Fruit fly (Drosophila melanogaster): ENCODE results near the gene prg.

Gene prg

DNA sequence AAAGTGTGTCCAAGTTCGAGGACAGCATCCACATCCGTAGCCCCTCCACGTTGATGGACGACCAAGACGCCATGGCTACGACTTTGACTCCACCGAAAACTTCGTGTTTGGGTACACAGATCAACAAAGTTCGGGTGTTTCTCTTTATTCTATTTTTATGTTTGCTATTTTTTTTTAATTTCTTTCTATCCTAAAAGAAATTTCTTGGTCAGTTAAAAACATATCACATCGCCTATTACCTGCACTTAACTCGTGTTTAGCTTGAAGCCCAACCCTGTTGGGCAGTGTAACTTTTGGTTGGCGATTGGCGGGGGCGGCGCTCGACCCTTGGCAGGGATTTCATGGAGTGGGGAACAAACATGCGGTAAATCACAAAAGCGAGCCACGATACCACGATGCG, 9.2 kb downstream of the prg start (continued):
- TF ChIP-seq net (GFP tag; optimal IDR thresholded peaks at IDR 0.05) (peak; percentile 79), CG10631 (GFP tag; optimal IDR thresholded peaks at IDR 0.05) (peak; percentile 63), CG3919 (GFP tag; optimal IDR thresholded peaks at IDR 0.05) (peak; percentile 77), ss (GFP tag; optimal IDR thresholded peaks at IDR 0.05) (peak; percentile 81 to 82), CG34406 (GFP tag; optimal IDR thresholded peaks at IDR 0.05) (peak; percentile 71), CG15336 (GFP tag; IDR thresholded peaks at IDR 0.05) (peak; percentile 72), CG8119 (GFP tag; IDR thresholded peaks at IDR 0.05) (peak; percentile 71; the same call in 2 of the 3 replicates), Eip93F (GFP tag; optimal IDR thresholded peaks at IDR 0.05) (peak; percentile 34), CG6163 (GFP tag; IDR thresholded peaks at IDR 0.05) (peak; percentile 75; the same call in 2 of the 3 replicates), CG11762 (GFP tag; optimal IDR thresholded peaks at IDR 0.05; ENCODE audit: insufficient read depth) (peak; percentile 50), Eip78C (GFP tag) (peak; percentile 94), esn (GFP tag; optimal IDR thresholded peaks at IDR 0.05) (peak; percentile 84), achi (GFP tag; optimal IDR thresholded peaks at IDR 0.05) (peak; percentile 68), OdsH (GFP tag; optimal IDR thresholded peaks at IDR 0.05) (peak; percentile 66), Blimp-1 (GFP tag; optimal IDR thresholded peaks at IDR 0.05) (peak; percentile 58), cyc (GFP tag; optimal IDR thresholded peaks at IDR 0.05) (peak; percentile 74), Hr38 (GFP tag; optimal IDR thresholded peaks at IDR 0.05) (no peak), CG6792 (GFP tag; optimal IDR thresholded peaks at IDR 0.05) (peak; percentile 74), CG4318 (GFP tag; optimal IDR thresholded peaks at IDR 0.05) (no peak), vri (GFP tag; optimal IDR thresholded peaks at IDR 0.05) (peak; percentile 61), Hr4 (GFP tag; optimal IDR thresholded peaks at IDR 0.05) (peak; percentile 51)

DNA sequence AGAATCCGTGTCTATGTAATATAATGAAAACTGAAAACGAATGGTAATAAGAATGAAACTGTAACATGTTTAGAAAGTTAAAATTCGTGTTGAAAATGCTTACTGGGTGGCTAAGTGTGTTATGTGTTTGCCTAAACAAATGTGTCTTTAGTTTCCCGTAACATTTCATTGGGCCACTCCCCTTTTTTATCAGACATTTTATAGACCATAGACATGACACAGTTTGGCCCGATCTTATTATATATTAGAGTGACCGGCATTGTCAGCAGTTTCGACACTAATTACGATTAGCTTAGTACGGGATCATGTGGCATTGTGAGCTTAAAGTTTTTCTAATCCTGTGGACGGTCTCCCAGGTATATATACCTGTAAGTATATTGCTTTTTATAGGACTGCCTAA, 12.8 kb downstream of the prg start, which contains the start of gene CheA29a:
CheA29a (plus strand) TSS at position 301 of the 400 bp plus-strand sequence.
- TF ChIP-seq achi (GFP tag; optimal IDR thresholded peaks at IDR 0.05) (no peak), eg (GFP tag; IDR thresholded peaks at IDR 0.05) (no peak), CG3032 (tag; optimal IDR thresholded peaks at IDR 0.05) (no peak)

DNA sequence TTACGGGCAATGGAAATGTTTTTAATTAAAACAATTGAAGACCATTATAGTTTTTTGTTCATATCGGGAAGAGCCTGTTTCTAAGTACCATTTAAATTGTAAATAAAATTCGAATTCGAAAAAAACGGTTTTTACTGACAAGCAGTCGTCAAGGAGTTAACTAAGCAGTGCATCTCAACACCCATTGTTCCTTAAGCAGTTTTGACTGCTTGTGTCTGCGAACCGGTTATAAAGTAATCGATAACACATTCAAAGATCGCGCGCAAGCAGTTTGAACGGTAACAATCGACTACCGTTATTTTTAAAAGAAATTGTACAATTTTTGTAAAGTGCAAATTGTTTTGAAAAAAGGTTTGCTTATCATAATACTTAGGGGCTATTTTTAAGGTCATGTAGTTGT, 13.7 kb downstream of the prg start:
- no peak for TF ChIP-seq CG34406 (GFP tag; optimal IDR thresholded peaks at IDR 0.05)
- TF ChIP-seq Hr4 (GFP tag; optimal IDR thresholded peaks at IDR 0.05), result no peak

DNA sequence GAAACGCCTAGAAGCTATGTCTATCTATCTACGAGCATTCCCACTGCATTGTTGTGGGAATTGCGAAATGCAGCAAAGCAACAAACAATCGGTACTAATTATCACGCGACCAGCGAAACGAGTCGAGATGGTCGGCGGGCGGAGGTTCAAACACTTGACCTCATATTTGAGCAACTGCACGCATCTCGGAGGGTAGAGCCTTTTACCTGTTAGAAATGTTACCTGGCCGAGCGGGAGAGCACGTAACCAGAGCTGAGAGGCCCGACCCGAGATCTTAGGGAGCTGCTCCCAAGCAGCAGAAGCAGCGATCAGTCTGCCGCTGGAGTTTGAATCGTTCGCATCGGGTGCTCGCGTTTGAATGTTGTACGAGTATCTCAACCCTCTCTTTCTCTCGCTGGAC, 14.1 kb downstream of the prg start:
- TF ChIP-seq svp (GFP tag) (no peak), CG32006 (GFP tag; optimal IDR thresholded peaks at IDR 0.05) (no peak), Eip78C (GFP tag) (no peak)

DNA sequence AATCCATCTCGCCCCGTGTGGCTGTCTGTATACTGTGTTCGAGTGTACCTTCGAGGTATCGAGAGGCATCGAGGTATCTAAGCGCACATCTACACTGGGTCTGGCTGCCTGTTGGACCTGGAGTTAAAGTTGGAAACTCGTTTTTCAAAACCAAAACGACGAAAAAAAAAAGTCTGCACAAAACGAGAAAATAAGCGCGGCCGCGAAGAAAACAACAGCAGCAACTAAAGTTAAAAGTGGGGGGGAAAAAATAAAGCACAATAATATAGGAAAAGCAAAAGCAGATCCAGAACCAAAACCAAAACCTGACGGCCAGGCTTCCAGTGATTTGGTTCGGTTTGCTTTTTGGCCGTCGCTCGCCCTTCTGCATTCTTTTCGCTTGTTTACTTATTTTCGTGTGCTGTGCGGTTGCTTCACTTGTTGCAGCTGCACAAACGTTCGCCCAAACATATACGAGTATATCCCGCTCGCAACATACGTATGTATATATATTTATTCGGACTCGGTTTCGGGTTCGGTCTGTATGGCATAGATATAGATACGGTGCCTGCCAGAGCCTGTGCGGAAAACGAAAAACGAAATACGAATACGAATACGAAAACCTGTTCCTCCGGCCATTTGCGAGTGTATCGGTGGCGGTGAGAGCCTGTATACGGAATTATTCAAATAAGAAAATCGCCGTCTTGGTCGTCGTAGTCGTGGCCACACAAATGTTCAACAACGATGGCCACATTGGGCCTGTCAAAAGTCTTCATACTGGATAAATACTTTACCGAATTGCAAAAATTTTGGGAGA, 14.8 kb downstream of the prg start:
- TF ChIP-seq Blimp-1 (GFP tag; optimal IDR thresholded peaks at IDR 0.05) (peak; percentile 48), OdsH (GFP tag; optimal IDR thresholded peaks at IDR 0.05) (peak; percentile 38), pdm3 (GFP tag; optimal IDR thresholded peaks at IDR 0.05) (peak; percentile 35), acj6 (GFP tag; optimal IDR thresholded peaks at IDR 0.05) (no peak), CG15336 (GFP tag; IDR thresholded peaks at IDR 0.05) (peak; percentile 81), CG6163 (GFP tag; IDR thresholded peaks at IDR 0.05) (peak; percentile 93), CG16779 (tag; optimal IDR thresholded peaks at IDR 0.05) (peak; percentile 91), lz (GFP tag; optimal IDR thresholded peaks at IDR 0.05) (no peak), ss (GFP tag; optimal IDR thresholded peaks at IDR 0.05) (peak; percentile 99), Sox14 (GFP tag; optimal IDR thresholded peaks at IDR 0.05) (peak; percentile 22), CG34406 (GFP tag; optimal IDR thresholded peaks at IDR 0.05) (peak; percentile 54), CG11294 (GFP tag; IDR thresholded peaks at IDR 0.05) (no peak), CG6854 (GFP tag; optimal IDR thresholded peaks at IDR 0.05) (peak; percentile 93), CG6808 (GFP tag; optimal IDR thresholded peaks at IDR 0.05) (peak; percentile 98), CG10631 (GFP tag; optimal IDR thresholded peaks at IDR 0.05) (peak; percentile 23), CG3032 (tag; optimal IDR thresholded peaks at IDR 0.05) (peak; percentile 77), fd59A (GFP tag; optimal IDR thresholded peaks at IDR 0.05) (peak; percentile 70), Hr4 (GFP tag; optimal IDR thresholded peaks at IDR 0.05) (peak; percentile 21), esn (GFP tag; optimal IDR thresholded peaks at IDR 0.05) (peak; percentile 28), CG10669 (GFP tag; optimal IDR thresholded peaks at IDR 0.05) (peak; percentile 86), CG9139 (GFP tag; optimal IDR thresholded peaks at IDR 0.05) (peak; percentile 98), fd85E (GFP tag; optimal IDR thresholded peaks at IDR 0.05) (peak; percentile 38), svp (GFP tag) (peak; percentile 39), Met (GFP tag; optimal IDR thresholded peaks at IDR 0.05) (peak; percentile 34), Smox (GFP tag; optimal IDR thresholded peaks at IDR 0.05) (peak; percentile 9), dsx (GFP tag; optimal IDR thresholded peaks at IDR 0.05; ENCODE audit: poor library complexity, severe bottlenecking) (peak; percentile 65), Ets21C (GFP tag; optimal IDR thresholded peaks at IDR 0.05) (no peak)
